Worm (Caenorhabditis elegans) whole organism, young adult: ENCODE measurements around the gene F35H10.2.

ENCODE experiments used
- C06A6.2 ChIP-seq: fragments of 200-800 bp; sonication (Bioruptor generic); conservative IDR thresholded peaks from 2 replicates; pipeline ENCODE4 v1.3.6; 2022; ENCODE audit warnings: missing genetic modification characterization, missing compliant biosample characterization
- F10E7.11 ChIP-seq: sonication (generic microtip); optimal IDR thresholded peaks from 2 replicates; lab custom pipeline; 2017; ENCODE audit warnings: mild to moderate bottlenecking, missing genetic modification characterization, moderate library complexity, missing compliant biosample characterization
- F22D6.2 ChIP-seq: sonication (generic microtip); optimal IDR thresholded peaks from 2 replicates; lab custom pipeline; 2016; ENCODE audit warnings: mild to moderate bottlenecking, missing genetic modification characterization, missing compliant biosample characterization
- F23B12.7 ChIP-seq: sonication (generic microtip); optimal IDR thresholded peaks from 2 replicates; lab custom pipeline; 2017; ENCODE audit warnings: missing genetic modification characterization, mild to moderate bottlenecking, missing compliant biosample characterization, antibody characterized with exemption, moderate library complexity; ENCODE audit not compliant: insufficient read depth
- F49E8.2 ChIP-seq: sonication (generic microtip); optimal IDR thresholded peaks from 3 replicates; lab custom pipeline; 2017; ENCODE audit warnings: missing genetic modification characterization, mild to moderate bottlenecking, missing compliant biosample characterization, antibody characterized with exemption, moderate library complexity; ENCODE audit not compliant: insufficient read depth
- F52B5.7 ChIP-seq: sonication (generic microtip); optimal IDR thresholded peaks from 2 replicates; lab custom pipeline; 2016; ENCODE audit warnings: mild to moderate bottlenecking, missing genetic modification characterization, missing compliant biosample characterization
- F55B11.4 ChIP-seq: sonication (generic microtip); optimal IDR thresholded peaks from 2 replicates; lab custom pipeline; 2016; ENCODE audit warnings: missing compliant biosample characterization, missing genetic modification characterization, borderline replicate concordance; ENCODE audit not compliant: insufficient read depth
- F57A8.1 ChIP-seq: fragments of 200-800 bp; sonication (Bioruptor generic); optimal IDR thresholded peaks from 2 replicates; lab custom pipeline; 2018; ENCODE audit warnings: mild to moderate bottlenecking, missing genetic modification characterization, moderate library complexity, missing compliant biosample characterization
- K11D2.4 ChIP-seq: fragments of 200-800 bp; sonication (Bioruptor generic); IDR thresholded peaks from 2 replicates; pipeline ENCODE4 v1.3.6; 2022; ENCODE audit warnings: missing genetic modification reagents, missing genetic modification characterization, missing compliant biosample characterization
- T07F8.4 ChIP-seq: sonication (generic microtip); optimal IDR thresholded peaks from 2 replicates; lab custom pipeline; 2016; ENCODE audit warnings: mild to moderate bottlenecking, missing genetic modification characterization, moderate library complexity, missing compliant biosample characterization
- Y95B8A.8 ChIP-seq: fragments of 200-800 bp; sonication (Bioruptor generic); IDR thresholded peaks from 2 replicates; pipeline ENCODE4 v1.3.6; 2022; ENCODE audit warnings: missing genetic modification reagents, missing genetic modification characterization, missing compliant biosample characterization
- ama-1 ChIP-seq, 3 experiments: fragments of 150-350 bp in 1 of 3; sonication (generic microtip) in 2 of 3; optimal IDR thresholded peaks; 2 replicates each; lab custom pipeline; 2014 to 2018; ENCODE audit warnings: missing biosample characterization in 2 of 3, missing genetic modification characterization in 2 of 3, missing genetic modification reagents in 2 of 3
- atf-7 ChIP-seq: sonication (generic microtip); optimal IDR thresholded peaks from 2 replicates; lab custom pipeline; 2017; ENCODE audit warnings: mild to moderate bottlenecking, missing genetic modification characterization, missing compliant biosample characterization
- bed-2 ChIP-seq: fragments of 200-800 bp; sonication (Bioruptor generic); IDR thresholded peaks from 2 replicates; pipeline ENCODE4 v1.3.6; 2022; ENCODE audit warnings: missing genetic modification reagents, missing genetic modification characterization, missing compliant biosample characterization
- ccch-3 ChIP-seq: fragments of 200-800 bp; sonication (Bioruptor generic); optimal IDR thresholded peaks from 2 replicates; lab custom pipeline; 2018; ENCODE audit warnings: mild to moderate bottlenecking, missing genetic modification characterization, missing compliant biosample characterization
- ceh-40 ChIP-seq: fragments of 200-800 bp; sonication (Bioruptor generic); IDR thresholded peaks from 2 replicates; pipeline ENCODE4 v1.3.6; 2022; ENCODE audit warnings: missing genetic modification characterization, missing compliant biosample characterization
- ceh-91 ChIP-seq: fragments of 200-800 bp; sonication (Bioruptor generic); IDR thresholded peaks from 2 replicates; pipeline ENCODE4 v1.3.6; 2022; ENCODE audit warnings: missing genetic modification reagents, missing genetic modification characterization, missing compliant biosample characterization
- chd-7 ChIP-seq: sonication (generic microtip); optimal IDR thresholded peaks from 2 replicates; lab custom pipeline; 2016; ENCODE audit warnings: mild to moderate bottlenecking, missing genetic modification characterization, moderate library complexity, missing compliant biosample characterization
- egrh-3 ChIP-seq: fragments of 200-800 bp; sonication (Bioruptor generic); IDR thresholded peaks from 2 replicates; pipeline ENCODE4 v1.3.6; 2022; ENCODE audit warnings: missing genetic modification reagents, missing genetic modification characterization, missing compliant biosample characterization
- ekl-4 ChIP-seq: fragments of 200-800 bp; sonication (Bioruptor generic); IDR thresholded peaks from 2 replicates; pipeline ENCODE4 v1.3.6; 2022; ENCODE audit warnings: missing genetic modification reagents, missing genetic modification characterization, missing compliant biosample characterization
- fkh-3 ChIP-seq: sonication (generic microtip); optimal IDR thresholded peaks from 2 replicates; lab custom pipeline; 2016; ENCODE audit warnings: mild to moderate bottlenecking, missing genetic modification characterization, missing compliant biosample characterization
- hlh-26 ChIP-seq: fragments of 200-800 bp; sonication (Bioruptor generic); conservative IDR thresholded peaks from 2 replicates; pipeline ENCODE4 v1.3.6; 2022; ENCODE audit warnings: missing genetic modification reagents, missing genetic modification characterization, missing compliant biosample characterization
- hrde-1 ChIP-seq: sonication (generic microtip); optimal IDR thresholded peaks from 2 replicates; lab custom pipeline; 2016; ENCODE audit warnings: missing genetic modification characterization, mild to moderate bottlenecking, missing compliant biosample characterization, moderate library complexity, missing genotype, missing genetic modification reagents, borderline replicate concordance
- lin-26 ChIP-seq: fragments of 200-800 bp; sonication (Bioruptor generic); IDR thresholded peaks from 2 replicates; pipeline ENCODE4 v1.3.6; 2022; ENCODE audit warnings: missing genetic modification reagents, missing genetic modification characterization, missing compliant biosample characterization
- lin-40 ChIP-seq: sonication (generic microtip); optimal IDR thresholded peaks from 2 replicates; lab custom pipeline; 2016; ENCODE audit warnings: missing genetic modification characterization, mild to moderate bottlenecking, missing compliant biosample characterization, missing genotype, missing genetic modification reagents
- lin-54 ChIP-seq: fragments of 200-800 bp; sonication (Bioruptor generic); optimal IDR thresholded peaks from 2 replicates; lab custom pipeline; 2018; ENCODE audit warnings: mild to moderate bottlenecking, missing genetic modification characterization, missing compliant biosample characterization
- lir-1 ChIP-seq: fragments of 200-800 bp; sonication (Bioruptor generic); conservative IDR thresholded peaks from 2 replicates; pipeline ENCODE4 v1.3.6; 2022; ENCODE audit warnings: missing genetic modification reagents, missing genetic modification characterization, missing compliant biosample characterization
- lsl-1 ChIP-seq: fragments of 200-800 bp; sonication (Bioruptor generic); optimal IDR thresholded peaks from 2 replicates; lab custom pipeline; 2018; ENCODE audit warnings: mild to moderate bottlenecking, missing genetic modification characterization, moderate library complexity, missing compliant biosample characterization
- mcd-1 ChIP-seq: fragments of 200-800 bp; sonication (Bioruptor generic); IDR thresholded peaks from 2 replicates; pipeline ENCODE4 v1.3.6; 2022; ENCODE audit warnings: missing genetic modification reagents, missing genetic modification characterization, missing compliant biosample characterization
- mes-4 ChIP-seq: sonication (generic microtip); optimal IDR thresholded peaks from 2 replicates; lab custom pipeline; 2016; ENCODE audit warnings: missing genotype, missing genetic modification characterization, missing compliant biosample characterization
- nhr-179 ChIP-seq: sonication (generic microtip); optimal IDR thresholded peaks from 2 replicates; lab custom pipeline; 2016; ENCODE audit warnings: mild to moderate bottlenecking, missing genetic modification characterization, missing compliant biosample characterization
- nhr-90 ChIP-seq: sonication (generic microtip); optimal IDR thresholded peaks from 2 replicates; lab custom pipeline; 2016; ENCODE audit warnings: missing genotype, mild to moderate bottlenecking, missing genetic modification characterization, missing compliant biosample characterization
- pha-4 ChIP-seq: fragments of 150-350 bp; sonication (generic microtip); optimal IDR thresholded peaks from 2 replicates; lab custom pipeline; 2014; ENCODE audit warnings: missing biosample characterization, missing genetic modification reagents, missing genetic modification characterization
- repo-1 ChIP-seq: sonication (generic microtip); optimal IDR thresholded peaks from 2 replicates; lab custom pipeline; 2017; ENCODE audit warnings: mild to moderate bottlenecking, missing genetic modification characterization, missing compliant biosample characterization
- sdz-38 ChIP-seq: sonication (generic microtip); optimal IDR thresholded peaks from 2 replicates; lab custom pipeline; 2016; ENCODE audit warnings: missing genotype, missing genetic modification characterization, missing compliant biosample characterization
- somi-1 ChIP-seq: fragments of 200-800 bp; sonication (Bioruptor generic); optimal IDR thresholded peaks from 2 replicates; lab custom pipeline; 2018; ENCODE audit warnings: mild to moderate bottlenecking, missing genetic modification characterization, missing compliant biosample characterization
- tbp1 ChIP-seq: fragments of 200-800 bp; sonication (Bioruptor generic); optimal IDR thresholded peaks from 2 replicates; lab custom pipeline; 2018; ENCODE audit warnings: mild to moderate bottlenecking, missing genetic modification characterization, missing compliant biosample characterization
- tbx-9 ChIP-seq: sonication (generic microtip); optimal IDR thresholded peaks from 2 replicates; lab custom pipeline; 2016; ENCODE audit warnings: borderline replicate concordance, missing genetic modification characterization, inconsistent platforms, missing compliant biosample characterization
- tlf-1 ChIP-seq: fragments of 200-800 bp; sonication (Bioruptor generic); optimal IDR thresholded peaks from 2 replicates; lab custom pipeline; 2018; ENCODE audit warnings: mild to moderate bottlenecking, missing genetic modification characterization, missing compliant biosample characterization
- unc-130 ChIP-seq: sonication (generic microtip); optimal IDR thresholded peaks from 2 replicates; lab custom pipeline; 2016; ENCODE audit warnings: missing genetic modification reagents, missing genetic modification characterization, missing compliant biosample characterization
- unc-62 ChIP-seq: fragments of 150-350 bp; optimal IDR thresholded peaks from 2 replicates; lab custom pipeline; 2014; ENCODE audit warnings: missing biosample characterization, missing genetic modification reagents, missing genetic modification characterization
- xnd-1 ChIP-seq: sonication (generic microtip); optimal IDR thresholded peaks from 2 replicates; lab custom pipeline; 2016; ENCODE audit warnings: missing genotype, missing genetic modification reagents, missing genetic modification characterization, missing compliant biosample characterization
- zfh-2 ChIP-seq: fragments of 200-800 bp; sonication (Bioruptor generic); conservative IDR thresholded peaks from 2 replicates; pipeline ENCODE4 v1.3.6; 2022; ENCODE audit warnings: missing genetic modification reagents, missing genetic modification characterization, missing compliant biosample characterization
- zim-3 ChIP-seq: sonication (generic microtip); optimal IDR thresholded peaks from 2 replicates; lab custom pipeline; 2017; ENCODE audit warnings: mild to moderate bottlenecking, missing genetic modification characterization, moderate library complexity, missing compliant biosample characterization
- ztf-25 ChIP-seq: fragments of 200-800 bp; sonication (Bioruptor generic); IDR thresholded peaks from 2 replicates; pipeline ENCODE4 v1.3.6; 2022; ENCODE audit warnings: missing genetic modification reagents, missing genetic modification characterization, missing compliant biosample characterization
- ztf-26 ChIP-seq: sonication (generic microtip); optimal IDR thresholded peaks from 2 replicates; lab custom pipeline; 2017; ENCODE audit warnings: missing genetic modification characterization, missing compliant biosample characterization
- ztf-28 ChIP-seq: fragments of 200-800 bp; sonication (Bioruptor generic); IDR thresholded peaks from 2 replicates; pipeline ENCODE4 v1.3.6; 2022; ENCODE audit warnings: missing genetic modification reagents, missing genetic modification characterization, missing compliant biosample characterization
- ztf-6 ChIP-seq: fragments of 200-800 bp; sonication (Bioruptor generic); IDR thresholded peaks from 2 replicates; pipeline ENCODE4 v1.3.6; 2022; ENCODE audit warnings: missing genetic modification reagents, missing genetic modification characterization, missing compliant biosample characterization

F35H10.2 gene

ce11 chrIV:8369135-8369534, 40.1 kb downstream of the F35H10.2 start, which contains the start of gene D2096.6:
TSS of gene D2096.6 (minus strand) at chrIV:8369235.
- TF ChIP-seq T07F8.4, result no peak
- no peak for TF ChIP-seq somi-1 (GFP tag; lab: Kevin White, UChicago)
- TF ChIP-seq nhr-179 (tag; lab: Kevin White, UChicago), result no peak
- TF ChIP-seq ekl-4, result no peak
- no peak for TF ChIP-seq zfh-2 (GFP tag; lab: Robert Waterston, UW)
- TF ChIP-seq sdz-38, result no peak
- no peak for TF ChIP-seq lir-1
- no peak for TF ChIP-seq ccch-3 (GFP tag; lab: Kevin White, UChicago)
- no peak for TF ChIP-seq ztf-6 (GFP tag; lab: Robert Waterston, UW)
- no peak for TF ChIP-seq unc-130 (GFP tag; lab: Kevin White, UChicago)
- no peak for TF ChIP-seq Y95B8A.8 (GFP tag; lab: Robert Waterston, UW)
- no peak for TF ChIP-seq C06A6.2
- TF ChIP-seq unc-62 (GFP tag; lab: Kevin White, UChicago), result no peak

ce11 chrIV:8375381-8375780, 46.4 kb downstream of the F35H10.2 start:
- TF ChIP-seq F52B5.7 (tag; lab: Kevin White, UChicago), result peak; percentile 74
- TF ChIP-seq bed-2 (GFP tag; lab: Robert Waterston, UW), result no peak
- peak; percentile 82 for TF ChIP-seq nhr-90 (tag; lab: Kevin White, UChicago)
- TF ChIP-seq sdz-38, result no peak
- TF ChIP-seq ama-1 (optimal IDR thresholded peaks at IDR 0.05; lab: Kevin White, UChicago), result peak; percentile 23
- peak; percentile 46 to 65 for TF ChIP-seq ama-1 (GFP tag; optimal IDR thresholded peaks at IDR 0.05; lab: Kevin White, UChicago)
- TF ChIP-seq chd-7 (tag; lab: Kevin White, UChicago), result peak; percentile 60
- peak; percentile 73 for TF ChIP-seq mes-4 (tag; lab: Kevin White, UChicago)
- peak; percentile 44; the same call in 1 of the 2 replicates for TF ChIP-seq ztf-25
- TF ChIP-seq tlf-1, result peak; percentile 24
- TF ChIP-seq ztf-26, result peak; percentile 42
- TF ChIP-seq F49E8.2 (tag; lab: Kevin White, UChicago), result peak; percentile 57
- no peak for TF ChIP-seq ceh-40 (GFP tag; lab: Robert Waterston, UW)
- TF ChIP-seq lin-40 (tag; lab: Kevin White, UChicago), result peak; percentile 64
- TF ChIP-seq F10E7.11 (tag; lab: Kevin White, UChicago), result no peak
- no peak for TF ChIP-seq hlh-26
- TF ChIP-seq F23B12.7, result peak; percentile 31
- peak; percentile 31 for TF ChIP-seq atf-7
- peak; percentile 89 for TF ChIP-seq tbp1 (GFP tag; lab: Kevin White, UChicago)
- TF ChIP-seq hrde-1 (tag; lab: Kevin White, UChicago), result peak; percentile 78
- no peak for TF ChIP-seq ztf-28
- TF ChIP-seq lin-54, result peak; percentile 63
- peak; percentile 44 for TF ChIP-seq lsl-1 (GFP tag; lab: Kevin White, UChicago)
- peak; percentile 75 for TF ChIP-seq zim-3 (tag; lab: Kevin White, UChicago)
- peak; percentile 59; the same call in 1 of the 2 replicates for TF ChIP-seq mcd-1 (GFP tag; lab: Robert Waterston, UW)
- no peak for TF ChIP-seq ceh-91 (GFP tag; lab: Robert Waterston, UW)
- TF ChIP-seq tbx-9 (tag; lab: Kevin White, UChicago), result no peak
- TF ChIP-seq repo-1, result peak; percentile 73
- no peak for TF ChIP-seq fkh-3
- TF ChIP-seq F57A8.1, result no peak
- peak; percentile 84 for TF ChIP-seq lin-26 (GFP tag; lab: Robert Waterston, UW)
- TF ChIP-seq F22D6.2 (tag; lab: Kevin White, UChicago), result no peak
- no peak for TF ChIP-seq pha-4 (tag; lab: Kevin White, UChicago)
- TF ChIP-seq egrh-3, result no peak
- TF ChIP-seq zfh-2 (GFP tag; lab: Robert Waterston, UW), result no peak
- no peak for TF ChIP-seq xnd-1 (tag; lab: Kevin White, UChicago)
- no peak for TF ChIP-seq F55B11.4
- TF ChIP-seq K11D2.4 (GFP tag; lab: Robert Waterston, UW), result peak; percentile 33; the same call in 1 of the 2 replicates
